Worm (Caenorhabditis elegans) whole organism, L3 larva: Measurements from ENCODE around the gene ech-8.
A peak's percentile ranks its signal among the peaks of the same experiment; 100 is the strongest.

ENCODE experiments used
- R02D3.7 ChIP-seq: fragments of 150-350 bp; optimal IDR thresholded peaks from 2 replicates; lab custom pipeline; 2014; ENCODE audit warnings: missing biosample characterization, missing genetic modification characterization
- ZK546.5 ChIP-seq: sonication (generic microtip); optimal IDR thresholded peaks from 2 replicates; lab custom pipeline; 2017; ENCODE audit warnings: missing biosample characterization, missing genetic modification characterization
- aly-2 ChIP-seq: fragments of 150-350 bp; optimal IDR thresholded peaks from 2 replicates; lab custom pipeline; 2014; ENCODE audit warnings: missing biosample characterization, missing genetic modification characterization
- ceh-82 ChIP-seq: fragments of 150-350 bp; optimal IDR thresholded peaks from 2 replicates; lab custom pipeline; 2014; ENCODE audit warnings: missing biosample characterization, missing genetic modification characterization
- ceh-9 ChIP-seq: sonication (generic microtip); optimal IDR thresholded peaks from 2 replicates; lab custom pipeline; 2018; ENCODE audit warnings: missing biosample characterization, missing genetic modification characterization
- daf-12 ChIP-seq: fragments of 150-350 bp; optimal IDR thresholded peaks from 2 replicates; lab custom pipeline; 2014; ENCODE audit warnings: missing biosample characterization, missing genetic modification reagents, missing genetic modification characterization
- egl-5 ChIP-seq: fragments of 150-350 bp; optimal IDR thresholded peaks from 2 replicates; lab custom pipeline; 2017; ENCODE audit warnings: missing biosample characterization, missing genetic modification reagents, missing genetic modification characterization, inconsistent platforms
- elt-1 ChIP-seq: fragments of 150-350 bp; optimal IDR thresholded peaks from 2 replicates; lab custom pipeline; 2014; ENCODE audit warnings: missing biosample characterization, missing genetic modification characterization
- elt-2 ChIP-seq: sonication (generic microtip); optimal IDR thresholded peaks from 2 replicates; lab custom pipeline; 2016; ENCODE audit warnings: missing genetic modification reagents, mild to moderate bottlenecking, missing genetic modification characterization, missing compliant biosample characterization
- eor-1 ChIP-seq, 2 experiments: fragments of 150-350 bp; optimal IDR thresholded peaks; 2 replicates each; lab custom pipeline; 2014 to 2018; ENCODE audit warnings: missing biosample characterization in 2 of 2, missing genetic modification characterization in 2 of 2
- fkh-10 ChIP-seq: sonication (generic microtip); optimal IDR thresholded peaks from 2 replicates; lab custom pipeline; 2017; ENCODE audit warnings: missing biosample characterization, missing genetic modification reagents, missing genetic modification characterization
- fkh-2 ChIP-seq: fragments of 150-350 bp; optimal IDR thresholded peaks from 2 replicates; lab custom pipeline; 2014; ENCODE audit warnings: missing biosample characterization, missing genetic modification reagents, missing genetic modification characterization
- hmg-11 ChIP-seq: sonication (generic microtip); optimal IDR thresholded peaks from 2 replicates; lab custom pipeline; 2016; ENCODE audit warnings: missing genetic modification characterization, missing compliant biosample characterization
- jun-1 ChIP-seq: fragments of 150-350 bp; optimal IDR thresholded peaks from 2 replicates; lab custom pipeline; 2014; ENCODE audit warnings: missing biosample characterization, missing genetic modification reagents, missing genetic modification characterization
- lin-15B ChIP-seq: fragments of 150-350 bp; optimal IDR thresholded peaks from 2 replicates; lab custom pipeline; 2014; ENCODE audit warnings: missing biosample characterization, missing genetic modification characterization
- lin-39 ChIP-seq: fragments of 150-350 bp; optimal IDR thresholded peaks from 2 replicates; lab custom pipeline; 2018; ENCODE audit warnings: missing biosample characterization, missing genetic modification reagents, missing genetic modification characterization
- lsy-12 ChIP-seq: sonication (generic microtip); optimal IDR thresholded peaks from 2 replicates; lab custom pipeline; 2016; ENCODE audit warnings: mild to moderate bottlenecking, missing genetic modification characterization, missing compliant biosample characterization
- mdl-1 ChIP-seq: fragments of 150-350 bp; optimal IDR thresholded peaks from 2 replicates; lab custom pipeline; 2014; ENCODE audit warnings: missing biosample characterization, missing genetic modification characterization
- mml-1 ChIP-seq: fragments of 150-350 bp; sonication (generic microtip); optimal IDR thresholded peaks from 3 replicates; lab custom pipeline; 2014; ENCODE audit warnings: missing biosample characterization, missing genetic modification characterization
- nhr-11 ChIP-seq: fragments of 150-350 bp; optimal IDR thresholded peaks from 2 replicates; lab custom pipeline; 2014; ENCODE audit warnings: missing biosample characterization, missing genetic modification characterization
- nhr-12 ChIP-seq: fragments of 150-350 bp; optimal IDR thresholded peaks from 2 replicates; lab custom pipeline; 2014; ENCODE audit warnings: missing biosample characterization, missing genetic modification characterization
- nhr-23 ChIP-seq: fragments of 150-350 bp; optimal IDR thresholded peaks from 2 replicates; lab custom pipeline; 2014; ENCODE audit warnings: missing biosample characterization, missing genetic modification reagents, missing genetic modification characterization
- nhr-25 ChIP-seq: sonication (generic microtip); optimal IDR thresholded peaks from 2 replicates; lab custom pipeline; 2017; ENCODE audit warnings: missing biosample characterization, missing genetic modification characterization
- nhr-28 ChIP-seq: fragments of 150-350 bp; optimal IDR thresholded peaks from 2 replicates; lab custom pipeline; 2014; ENCODE audit warnings: missing biosample characterization, missing genetic modification characterization
- nhr-43 ChIP-seq: sonication (generic microtip); optimal IDR thresholded peaks from 2 replicates; lab custom pipeline; 2016; ENCODE audit warnings: mild to moderate bottlenecking, missing genetic modification characterization, missing compliant biosample characterization; ENCODE audit not compliant: poor library complexity, severe bottlenecking
- nhr-67 ChIP-seq: fragments of 150-350 bp; optimal IDR thresholded peaks from 2 replicates; lab custom pipeline; 2014; ENCODE audit warnings: missing biosample characterization, missing genetic modification characterization
- nhr-77 ChIP-seq: fragments of 150-350 bp; optimal IDR thresholded peaks from 2 replicates; lab custom pipeline; 2014; ENCODE audit warnings: missing biosample characterization, missing genetic modification characterization
- pqm-1 ChIP-seq: fragments of 150-350 bp; optimal IDR thresholded peaks from 2 replicates; lab custom pipeline; 2017; ENCODE audit warnings: missing biosample characterization, missing genetic modification characterization, inconsistent platforms
- sea-2 ChIP-seq: fragments of 150-350 bp; sonication (generic microtip); optimal IDR thresholded peaks from 4 replicates; lab custom pipeline; 2014; ENCODE audit warnings: missing biosample characterization, missing genetic modification reagents, missing genetic modification characterization
- tbx-2 ChIP-seq: sonication (generic microtip); optimal IDR thresholded peaks from 2 replicates; lab custom pipeline; 2016; ENCODE audit warnings: mild to moderate bottlenecking, missing genetic modification characterization, missing compliant biosample characterization
- ztf-11 ChIP-seq: fragments of 150-350 bp; optimal IDR thresholded peaks from 2 replicates; lab custom pipeline; 2014; ENCODE audit warnings: missing biosample characterization, missing genetic modification characterization

The ech-8 gene

DNA sequence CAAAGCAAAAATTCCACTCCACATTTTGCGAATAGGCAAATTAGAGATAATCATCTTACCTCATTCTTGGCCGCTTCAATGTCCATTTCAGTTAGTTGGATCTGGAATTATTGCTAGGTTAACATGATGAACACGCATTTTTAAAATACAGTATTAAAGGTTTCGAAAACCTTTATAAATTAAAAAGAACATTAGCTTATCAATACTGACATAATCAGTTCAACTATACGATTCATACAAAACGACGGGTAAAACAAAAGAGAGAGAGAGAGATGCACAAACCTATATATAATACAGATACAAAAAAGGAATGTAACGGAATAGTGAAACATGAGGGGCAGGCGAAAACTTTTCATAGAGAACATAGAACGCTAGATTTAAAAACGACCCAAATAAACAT is 42.5 kb upstream of the ech-8 start, which contains the start of gene thk-1:
thk-1 (minus strand) TSS at position 101 of the 400 bp plus-strand sequence.
- TF ChIP-seq eor-1 (tag; optimal IDR thresholded peaks at IDR 0.05; lab: Kevin White, UChicago) (no peak), pqm-1 (tag; lab: Kevin White, UChicago) (peak; percentile 15), elt-2 (tag; lab: Kevin White, UChicago) (peak; percentile 42)

DNA sequence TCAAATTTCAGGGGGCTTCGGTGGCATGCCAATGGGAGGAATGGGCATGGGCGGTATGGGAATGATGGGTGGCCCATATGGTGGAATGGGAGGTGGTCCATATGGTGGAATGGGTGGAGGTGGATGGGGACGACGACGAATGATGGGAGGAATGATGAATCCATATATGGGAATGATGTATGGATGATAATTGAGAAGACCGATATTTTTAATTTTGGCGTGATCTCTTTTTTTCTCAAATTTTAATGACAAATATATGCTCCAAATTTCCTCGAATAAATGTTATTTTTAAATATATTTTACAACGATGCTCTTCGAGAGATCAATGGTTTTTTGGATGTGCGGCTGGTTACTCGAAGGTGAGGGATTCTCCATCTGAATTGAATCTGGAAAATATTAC is 38.7 kb upstream of the ech-8 start, which contains the start of gene Y43C5A.4:
Y43C5A.4 (plus strand) TSS at position 301 of the 400 bp plus-strand sequence.
- TF ChIP-seq ceh-82 (tag; lab: Kevin White, UChicago) (no peak), aly-2 (tag; lab: Kevin White, UChicago) (no peak), eor-1 (tag; optimal IDR thresholded peaks at IDR 0.05; lab: Kevin White, UChicago) (no peak), daf-12 (tag; lab: Kevin White, UChicago) (no peak), tbx-2 (no peak), nhr-12 (tag; lab: Kevin White, UChicago) (no peak), elt-1 (tag; lab: Kevin White, UChicago) (no peak), fkh-10 (GFP tag; lab: Kevin White, UChicago) (no peak), pqm-1 (tag; lab: Kevin White, UChicago) (no peak), elt-2 (tag; lab: Kevin White, UChicago) (no peak), nhr-67 (tag; lab: Kevin White, UChicago) (no peak), nhr-28 (tag; lab: Kevin White, UChicago) (no peak)

DNA sequence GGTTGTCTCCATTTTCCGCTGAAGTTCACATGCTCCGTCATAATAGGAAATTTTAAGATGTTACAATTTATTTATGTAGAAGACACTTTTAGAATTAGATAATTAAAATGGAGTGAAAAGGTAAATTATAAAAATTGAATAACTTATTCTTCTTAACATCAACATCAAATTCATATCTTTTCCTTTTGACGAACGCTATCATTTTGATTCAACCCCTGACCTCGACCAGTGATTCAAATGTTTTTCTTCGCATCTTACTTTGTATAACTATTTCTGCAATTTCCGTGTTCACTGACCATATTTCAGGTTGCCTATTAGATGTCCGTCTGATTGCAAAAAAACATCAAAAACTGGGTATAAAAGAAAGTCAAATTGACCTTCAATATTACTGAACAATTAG is 38.0 kb upstream of the ech-8 start, which contains the start of gene Y43C5A.7:
Y43C5A.7 (plus strand) TSS at position 301 of the 400 bp plus-strand sequence.
- TF ChIP-seq fkh-2 (tag; lab: Kevin White, UChicago) (no peak), nhr-12 (tag; lab: Kevin White, UChicago) (no peak), aly-2 (tag; lab: Kevin White, UChicago) (no peak), mdl-1 (no peak), eor-1 (tag; optimal IDR thresholded peaks at IDR 0.05; lab: Kevin White, UChicago) (no peak), nhr-28 (tag; lab: Kevin White, UChicago) (no peak), ZK546.5 (tag; lab: Kevin White, UChicago) (no peak), hmg-11 (no peak), lsy-12 (no peak), lin-39 (tag; lab: Kevin White, UChicago) (no peak), tbx-2 (no peak), sea-2 (GFP tag; lab: Kevin White, UChicago) (no peak), R02D3.7 (tag; lab: Kevin White, UChicago) (no peak), jun-1 (tag; lab: Kevin White, UChicago) (no peak), nhr-43 (tag; lab: Kevin White, UChicago) (no peak), pqm-1 (tag; lab: Kevin White, UChicago) (no peak), elt-2 (tag; lab: Kevin White, UChicago) (no peak)

DNA sequence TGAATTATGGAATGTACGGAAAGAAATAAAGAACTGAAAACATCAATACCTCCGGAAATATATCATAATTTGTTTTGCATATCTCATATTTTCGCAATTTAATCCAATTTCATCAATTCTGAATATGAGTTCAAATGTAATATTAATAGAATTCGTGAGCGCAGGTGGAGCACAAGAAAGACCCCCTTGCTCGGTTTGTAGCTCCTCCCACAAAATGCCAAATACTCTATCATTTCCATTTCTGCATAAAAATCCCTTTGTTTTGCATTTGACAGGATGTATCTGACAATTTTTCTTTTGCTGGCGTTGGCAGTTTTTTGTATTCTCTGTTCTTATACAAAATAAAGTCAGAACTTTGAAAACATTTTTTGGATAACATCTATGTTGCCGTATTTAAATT is 36.1 kb upstream of the ech-8 start:
- TF ChIP-seq nhr-23 (no peak), nhr-11 (no peak), lin-15B (tag; lab: Kevin White, UChicago) (no peak), jun-1 (tag; lab: Kevin White, UChicago) (no peak), hmg-11 (no peak), nhr-77 (tag; lab: Kevin White, UChicago) (no peak), ztf-11 (tag; lab: Kevin White, UChicago) (no peak), pqm-1 (tag; lab: Kevin White, UChicago) (no peak), lsy-12 (no peak), nhr-25 (tag; lab: Kevin White, UChicago) (no peak)

DNA sequence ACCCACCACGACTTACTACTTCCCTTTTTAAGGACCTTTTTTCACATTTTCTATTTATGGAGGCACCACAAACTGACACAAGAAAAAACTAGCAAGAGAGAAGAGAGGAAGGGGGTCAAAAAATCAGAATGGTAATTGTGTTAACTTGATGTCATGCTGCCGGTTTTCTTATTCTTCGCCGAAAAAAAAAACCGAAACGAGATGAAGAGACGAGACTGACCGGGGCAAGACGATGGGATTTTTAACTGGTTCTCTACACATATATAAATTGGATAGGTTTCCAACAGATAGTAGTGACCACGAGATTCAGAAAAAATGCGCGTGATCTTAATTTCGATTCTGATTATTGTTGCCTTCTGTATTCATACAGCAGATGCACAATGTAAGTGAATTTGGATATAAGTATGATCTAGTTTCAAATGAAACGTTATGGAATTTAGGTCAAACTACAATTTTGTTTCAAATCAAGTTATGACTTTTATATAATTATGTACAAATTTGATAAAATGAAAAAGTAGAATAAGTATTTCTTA is 34.9 kb upstream of the ech-8 start, which contains the start of gene Y43C5A.3:
Y43C5A.3 (plus strand) TSS at position 256 of the 533 bp plus-strand sequence.
- TF ChIP-seq hmg-11 (no peak), nhr-23 (peak; percentile 57)

DNA sequence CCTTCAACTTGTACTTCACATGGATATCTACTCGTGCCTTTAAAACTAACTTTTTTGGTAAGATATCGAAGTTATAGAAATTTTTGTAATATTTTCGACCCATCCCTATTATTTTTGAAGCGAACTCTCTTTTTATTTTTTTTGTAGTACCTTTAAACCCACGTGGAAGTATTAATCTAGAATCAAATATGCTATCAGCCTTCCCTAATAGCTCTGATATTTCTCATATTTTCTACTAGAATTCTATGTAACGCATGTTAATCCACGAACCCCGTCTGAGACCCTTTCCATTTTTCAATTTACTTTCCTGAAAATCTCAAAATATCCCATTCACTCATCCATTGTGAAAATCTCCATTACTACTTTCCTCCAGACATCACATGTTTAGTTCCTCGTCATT is 34.4 kb upstream of the ech-8 start:
- TF ChIP-seq mml-1 = no peak
- no peak for TF ChIP-seq egl-5
- no peak for TF ChIP-seq nhr-11
- TF ChIP-seq lsy-12 = no peak
- no peak for TF ChIP-seq ceh-9 (tag; lab: Kevin White, UChicago)
